Worm (Caenorhabditis elegans) whole organism, L1 larva: Measurements from ENCODE around the gene Y51H4A.941.

Experiments used
- fos-1 ChIP-seq: fragments of 150-350 bp; optimal IDR thresholded peaks from 2 replicates; lab custom pipeline; 2014; ENCODE audit warnings: missing biosample characterization, missing genetic modification characterization
- grh-1 ChIP-seq: fragments of 200-800 bp; sonication (Bioruptor generic); IDR thresholded peaks from 2 replicates; pipeline ENCODE4 v1.3.6; 2022; ENCODE audit warnings: missing genetic modification reagents, missing genetic modification characterization, missing compliant biosample characterization
- isw-1 ChIP-seq: fragments of 200-800 bp; sonication (Bioruptor generic); IDR thresholded peaks from 2 replicates; pipeline ENCODE4 v1.3.6; 2022; ENCODE audit warnings: missing genetic modification characterization, missing compliant biosample characterization
- mdl-1 ChIP-seq, 2 experiments: fragments of 150-350 bp; optimal IDR thresholded peaks; 2 replicates each; lab custom pipeline; 2014 to 2017; ENCODE audit warnings: missing biosample characterization in 2 of 2, missing genetic modification characterization in 2 of 2, inconsistent platforms in 1 of 2
- pag-3 ChIP-seq: sonication (generic microtip); optimal IDR thresholded peaks from 2 replicates; lab custom pipeline; 2017; ENCODE audit warnings: missing genetic modification characterization, mild to moderate bottlenecking, missing compliant biosample characterization, antibody characterized with exemption, borderline replicate concordance; ENCODE audit not compliant: insufficient read depth
- skn-1 ChIP-seq: fragments of 150-350 bp; optimal IDR thresholded peaks from 2 replicates; lab custom pipeline; 2014; ENCODE audit warnings: missing biosample characterization, missing genetic modification characterization
- sox-4 ChIP-seq: sonication (generic microtip); optimal IDR thresholded peaks from 2 replicates; lab custom pipeline; 2016; ENCODE audit warnings: missing genetic modification characterization, missing compliant biosample characterization

DNA sequence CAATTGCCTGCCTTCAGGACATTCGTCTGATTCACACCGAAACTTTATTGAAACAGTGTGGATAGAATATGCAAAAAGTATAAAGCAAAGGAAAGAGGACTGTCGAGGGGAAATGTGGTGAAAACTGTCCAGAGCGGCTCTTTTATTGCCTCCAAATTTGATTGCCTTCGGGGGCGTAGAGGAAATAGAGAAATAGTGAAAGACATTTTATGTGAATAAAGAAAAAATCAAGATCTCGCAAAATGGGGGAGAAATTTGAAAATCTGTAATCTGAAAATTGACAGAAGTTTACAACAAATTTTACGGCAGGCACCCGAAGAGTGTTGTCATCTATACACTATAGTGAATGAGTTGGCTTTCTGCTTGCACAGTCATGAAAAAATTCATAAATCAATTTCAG lies 46.3 kb upstream of the Y51H4A.941 start, which contains the start of gene Y51H4A.24:
- TF ChIP-seq pag-3 (tag; lab: Kevin White, UChicago) (no peak), mdl-1 (tag; optimal IDR thresholded peaks at IDR 0.05; lab: Kevin White, UChicago) (no peak), skn-1 (tag; lab: Kevin White, UChicago) (no peak), fos-1 (tag; lab: Kevin White, UChicago) (no peak), grh-1 (no peak), isw-1 (no peak), sox-4 (tag; lab: Kevin White, UChicago) (no peak)
